Fruit fly (Drosophila melanogaster): ENCODE measurements around the gene r.
A peak's percentile ranks its signal among the peaks of the same experiment; 100 is the strongest.

r gene

dm6 chrX:16610601-16611058, 44.5 kb upstream of the r start, which contains the start of gene mbt (continued):
- TF ChIP-seq Ptx1 (GFP tag; IDR thresholded peaks at IDR 0.05), result no peak
- no peak for TF ChIP-seq croc (GFP tag; conservative IDR thresholded peaks at IDR 0.05)
- no peak for TF ChIP-seq CG9817 (tag; optimal IDR thresholded peaks at IDR 0.05)
- TF ChIP-seq Ets65A (GFP tag), result peak; percentile 35
- TF ChIP-seq wor (GFP tag; IDR thresholded peaks at IDR 0.05), result no peak
- peak; percentile 75 for TF ChIP-seq Deaf1 (tag; optimal IDR thresholded peaks at IDR 0.05)
- peak; percentile 82 for TF ChIP-seq HLH4C (GFP tag; IDR thresholded peaks at IDR 0.05; ENCODE audit: partially characterized antibody)
- no peak for TF ChIP-seq kni (GFP tag; optimal IDR thresholded peaks at IDR 0.05)
- no peak for TF ChIP-seq pnt (GFP tag; optimal IDR thresholded peaks at IDR 0.05)
- TF ChIP-seq CG32767 (GFP tag; IDR thresholded peaks at IDR 0.05), result no peak
- TF ChIP-seq sisA (GFP tag; IDR thresholded peaks at IDR 0.05), result no peak
- no peak for TF ChIP-seq pum (GFP tag; optimal IDR thresholded peaks at IDR 0.05)
- TF ChIP-seq Lpt (GFP tag; optimal IDR thresholded peaks at IDR 0.05), result no peak
- TF ChIP-seq CG17328 (GFP tag; IDR thresholded peaks at IDR 0.05), result no peak
- peak; percentile 60 for TF ChIP-seq gfzf (GFP tag; optimal IDR thresholded peaks at IDR 0.05)
- TF ChIP-seq CG15514 (GFP tag; optimal IDR thresholded peaks at IDR 0.05), result peak; percentile 72
- peak; percentile 24 for TF ChIP-seq zen (tag; optimal IDR thresholded peaks at IDR 0.05)
- no peak for TF ChIP-seq aop (GFP tag; IDR thresholded peaks at IDR 0.05)
- no peak for TF ChIP-seq CG17568 (GFP tag; optimal IDR thresholded peaks at IDR 0.05)
- TF ChIP-seq chm (GFP tag; IDR thresholded peaks at IDR 0.05), result no peak
- no peak for TF ChIP-seq CG9215 (GFP tag; IDR thresholded peaks at IDR 0.05)
- TF ChIP-seq ftz-f1 (GFP tag; optimal IDR thresholded peaks at IDR 0.05), result peak; percentile 19
- TF ChIP-seq CG4820 (GFP tag; optimal IDR thresholded peaks at IDR 0.05), result no peak
- TF ChIP-seq Asciz (GFP tag; optimal IDR thresholded peaks at IDR 0.05), result no peak
- no peak for TF ChIP-seq CG1647 (GFP tag; optimal IDR thresholded peaks at IDR 0.05)
- no peak for TF ChIP-seq cas (GFP tag; IDR thresholded peaks at IDR 0.05)
- no peak; the same call in 2 of the 3 replicates for TF ChIP-seq CG11456 (GFP tag; IDR thresholded peaks at IDR 0.05)
- no peak; the same call in 1 of the 2 replicates for TF ChIP-seq slbo (GFP tag; IDR thresholded peaks at IDR 0.05)
- TF ChIP-seq CG13624 (GFP tag; optimal IDR thresholded peaks at IDR 0.05), result no peak
- TF ChIP-seq knrl (GFP tag; IDR thresholded peaks at IDR 0.05; ENCODE audit: partially characterized antibody), result peak; percentile 92
- no peak for TF ChIP-seq CG4424 (GFP tag; optimal IDR thresholded peaks at IDR 0.05)
- TF ChIP-seq Lhr (GFP tag; optimal IDR thresholded peaks at IDR 0.05), result no peak
- TF ChIP-seq CG15601 (tag; optimal IDR thresholded peaks at IDR 0.05), result no peak
- peak; percentile 85 for TF ChIP-seq E2f2 (GFP tag; IDR thresholded peaks at IDR 0.05)
- peak; percentile 74 for TF ChIP-seq CG12659 (GFP tag; optimal IDR thresholded peaks at IDR 0.05)
- no peak for TF ChIP-seq CG7786 (GFP tag; optimal IDR thresholded peaks at IDR 0.05)
- TF ChIP-seq dysf (GFP tag; IDR thresholded peaks at IDR 0.05), result no peak
- TF ChIP-seq CG12391 (tag; optimal IDR thresholded peaks at IDR 0.05), result peak; percentile 28
- no peak for TF ChIP-seq en (GFP tag; optimal IDR thresholded peaks at IDR 0.05)
- TF ChIP-seq BEAF-32 (GFP tag; optimal IDR thresholded peaks at IDR 0.05), result peak; percentile 97
- no peak for TF ChIP-seq ssp (GFP tag; IDR thresholded peaks at IDR 0.05)
- TF ChIP-seq vvl (GFP tag; IDR thresholded peaks at IDR 0.05), result no peak
- TF ChIP-seq zfh1 (GFP tag; IDR thresholded peaks at IDR 0.05), result 0 out of 3 replicates have a peak, but pooled peaks have one; percentile 24
- no peak for TF ChIP-seq CG18619 (GFP tag; optimal IDR thresholded peaks at IDR 0.05)
- TF ChIP-seq CG6683 (GFP tag; optimal IDR thresholded peaks at IDR 0.05), result no peak
- TF ChIP-seq ATbp (GFP tag; optimal IDR thresholded peaks at IDR 0.05), result no peak
- no peak for TF ChIP-seq Usf (GFP tag; optimal IDR thresholded peaks at IDR 0.05)
- TF ChIP-seq TFAM (GFP tag; optimal IDR thresholded peaks at IDR 0.05), result no peak
- no peak for TF ChIP-seq CG2875 (GFP tag; optimal IDR thresholded peaks at IDR 0.05)
- TF ChIP-seq D (optimal IDR thresholded peaks at IDR 0.05), result peak; percentile 59
- TF ChIP-seq D (GFP tag; optimal IDR thresholded peaks at IDR 0.05), result no peak
- TF ChIP-seq CG14050 (GFP tag; IDR thresholded peaks at IDR 0.05), result no peak
